Worm (Caenorhabditis elegans) whole organism, L2 larva: ENCODE data around the gene C34H4.1.

Experiments used
- ama-1 ChIP-seq: fragments of 150-350 bp; optimal IDR thresholded peaks from 2 replicates; lab custom pipeline; 2018; ENCODE audit warnings: inconsistent platforms
- nhr-237 ChIP-seq: fragments of 150-350 bp; optimal IDR thresholded peaks from 2 replicates; lab custom pipeline; 2014; ENCODE audit warnings: missing biosample characterization, missing genetic modification characterization
- snpc-4 ChIP-seq: fragments of 150-350 bp; optimal IDR thresholded peaks from 2 replicates; lab custom pipeline; 2014; ENCODE audit warnings: missing biosample characterization, missing genetic modification characterization
- zag-1 ChIP-seq: fragments of 150-350 bp; optimal IDR thresholded peaks from 2 replicates; lab custom pipeline; 2014; ENCODE audit warnings: missing biosample characterization, missing genetic modification characterization

- no peak for TF ChIP-seq ama-1 (lab: Kevin White, UChicago)
- TF ChIP-seq snpc-4, result no peak
- TF ChIP-seq nhr-237 (tag; lab: Kevin White, UChicago), result no peak
- TF ChIP-seq zag-1 (tag; lab: Kevin White, UChicago), result no peak
Observed at ce11 chrIV:1523418-1523817, 32.0 kb upstream of the C34H4.1 start, which contains the start of gene K03H6.1.
